Fruit fly (Drosophila melanogaster) whole organism, embryonic: ENCODE data around the gene Rabex-5.

Experiments
- C15 ChIP-seq: fragments of 200-800 bp; sonication (Bioruptor generic); IDR thresholded peaks from 3 replicates; pipeline ENCODE4 v1.3.6; 2022; ENCODE audit warnings: missing biosample characterization, missing genetic modification characterization
- CG10565 ChIP-seq: fragments of 200-800 bp; sonication (Bioruptor generic); optimal IDR thresholded peaks from 3 replicates; lab custom pipeline; 2016; ENCODE audit warnings: missing biosample characterization, mild to moderate bottlenecking, missing genetic modification characterization
- CG11085 ChIP-seq: fragments of 200-800 bp; sonication (Bioruptor generic); IDR thresholded peaks from 2 replicates; pipeline ENCODE4 v1.3.6; 2022; ENCODE audit warnings: missing biosample characterization, missing genetic modification characterization
- CG13894 ChIP-seq: fragments of 200-800 bp; sonication (Bioruptor generic); optimal IDR thresholded peaks from 3 replicates; lab custom pipeline; 2018; ENCODE audit warnings: missing biosample characterization, mild to moderate bottlenecking, missing genetic modification characterization, moderate library complexity
- CG16779 ChIP-seq: fragments of 200-800 bp; sonication (Bioruptor generic); IDR thresholded peaks from 2 replicates; pipeline ENCODE4 v1.3.6; 2022; ENCODE audit warnings: missing biosample characterization, missing genetic modification characterization
- CG16815 ChIP-seq: fragments of 200-800 bp; sonication (Bioruptor generic); optimal IDR thresholded peaks from 3 replicates; lab custom pipeline; 2017; ENCODE audit warnings: missing biosample characterization, mild to moderate bottlenecking, missing genetic modification characterization
- CG1832 ChIP-seq: fragments of 200-800 bp; sonication (Bioruptor generic); optimal IDR thresholded peaks from 2 replicates; lab custom pipeline; 2017; ENCODE audit warnings: missing biosample characterization, mild to moderate bottlenecking, missing genetic modification characterization, inconsistent platforms
- CG18619 ChIP-seq: fragments of 200-800 bp; sonication (Bioruptor generic); optimal IDR thresholded peaks from 3 replicates; lab custom pipeline; 2017; ENCODE audit warnings: missing biosample characterization, mild to moderate bottlenecking, missing genetic modification characterization
- CG2120 ChIP-seq: fragments of 200-800 bp; sonication (Bioruptor generic); optimal IDR thresholded peaks from 3 replicates; lab custom pipeline; 2016; ENCODE audit warnings: missing biosample characterization, missing genetic modification characterization
- CG30431 ChIP-seq: fragments of 200-800 bp; sonication (Bioruptor generic); optimal IDR thresholded peaks from 2 replicates; lab custom pipeline; 2017; ENCODE audit warnings: missing biosample characterization, missing genetic modification characterization
- CG3281 ChIP-seq: fragments of 200-800 bp; sonication (Bioruptor generic); optimal IDR thresholded peaks from 3 replicates; lab custom pipeline; 2017; ENCODE audit warnings: missing biosample characterization, mild to moderate bottlenecking, missing genetic modification characterization
- CG4328 ChIP-seq: fragments of 200-800 bp; sonication (Bioruptor generic); optimal IDR thresholded peaks from 3 replicates; lab custom pipeline; 2017; ENCODE audit warnings: missing biosample characterization, missing genetic modification reagents, missing genetic modification characterization
- CG4404 ChIP-seq: fragments of 200-800 bp; sonication (Bioruptor generic); IDR thresholded peaks from 2 replicates; pipeline ENCODE4 v1.3.6; 2022; ENCODE audit warnings: missing biosample characterization, missing genetic modification characterization
- CG8290 ChIP-seq, 3 experiments: fragments of 200-800 bp; sonication (Bioruptor generic); optimal IDR thresholded peaks; 2 replicates each; lab custom pipeline; 2016 to 2019; ENCODE audit warnings: missing biosample characterization in 3 of 3, missing genetic modification characterization in 3 of 3, mild to moderate bottlenecking in 2 of 3, moderate library complexity in 1 of 3
- CHES-1-like ChIP-seq: fragments of 200-800 bp; sonication (Bioruptor generic); optimal IDR thresholded peaks from 2 replicates; lab custom pipeline; 2016; ENCODE audit warnings: missing biosample characterization, missing genetic modification characterization
- CoRest ChIP-seq: fragments of 200-800 bp; sonication (Bioruptor generic); optimal IDR thresholded peaks from 3 replicates; lab custom pipeline; 2018; ENCODE audit warnings: missing biosample characterization, mild to moderate bottlenecking, missing genetic modification characterization, moderate library complexity
- Dip2 ChIP-seq: fragments of 200-800 bp; sonication (Bioruptor generic); IDR thresholded peaks from 2 replicates; pipeline ENCODE4 v1.3.6; 2022; ENCODE audit warnings: missing biosample characterization, missing genetic modification characterization
- Drgx ChIP-seq: fragments of 200-800 bp; sonication (Bioruptor generic); IDR thresholded peaks from 2 replicates; pipeline ENCODE4 v1.3.6; 2022; ENCODE audit warnings: missing biosample characterization, missing genetic modification characterization
- H15 ChIP-seq: fragments of 200-800 bp; sonication (Bioruptor generic); IDR thresholded peaks from 3 replicates; pipeline ENCODE4 v1.3.6; 2022; ENCODE audit warnings: missing biosample characterization, missing genetic modification characterization
- HLH54F ChIP-seq: fragments of 200-800 bp; sonication (Bioruptor generic); optimal IDR thresholded peaks from 3 replicates; lab custom pipeline; 2016; ENCODE audit warnings: missing biosample characterization, missing genetic modification characterization
- Hr51 ChIP-seq, 2 experiments: fragments of 200-800 bp; sonication (Bioruptor generic); optimal IDR thresholded peaks; 2 replicates in 1 of 2; 3 replicates in 1 of 2; lab custom pipeline; 2016 to 2018; ENCODE audit warnings: missing biosample characterization in 2 of 2, missing genetic modification characterization in 2 of 2, mild to moderate bottlenecking in 1 of 2, moderate library complexity in 1 of 2
- Hr78 ChIP-seq, 2 experiments: fragments of 200-800 bp in 1 of 2; fragments of >200 bp in 1 of 2; sonication (Bioruptor generic) in 1 of 2; optimal IDR thresholded peaks; 2 replicates each; lab custom pipeline; 2017 to 2019; ENCODE audit warnings: missing biosample characterization in 2 of 2, missing genetic modification characterization in 2 of 2, mild to moderate bottlenecking in 1 of 2, moderate library complexity in 1 of 2
- Pdp1 ChIP-seq, 2 experiments: fragments of 200-800 bp; sonication (Bioruptor generic); optimal IDR thresholded peaks; 3 replicates each; lab custom pipeline; 2016; ENCODE audit warnings: missing biosample characterization in 2 of 2, missing genetic modification characterization in 2 of 2, mild to moderate bottlenecking in 1 of 2, moderate library complexity in 1 of 2
- Ravus ChIP-seq: fragments of 200-800 bp; sonication (Bioruptor generic); IDR thresholded peaks from 2 replicates; pipeline ENCODE4 v1.3.6; 2022; ENCODE audit warnings: missing biosample characterization, missing genetic modification characterization
- Vsx1 ChIP-seq: fragments of 200-800 bp; sonication (Bioruptor generic); optimal IDR thresholded peaks from 2 replicates; lab custom pipeline; 2017; ENCODE audit warnings: missing biosample characterization, mild to moderate bottlenecking, missing genetic modification characterization, missing genetic modification reagents
- Xrp1 ChIP-seq: fragments of 200-800 bp; sonication (Bioruptor generic); IDR thresholded peaks from 2 replicates; pipeline ENCODE4 v1.3.6; 2022; ENCODE audit warnings: missing biosample characterization, missing genetic modification characterization
- ac ChIP-seq: fragments of 200-800 bp; sonication (Bioruptor generic); optimal IDR thresholded peaks from 3 replicates; lab custom pipeline; 2017; ENCODE audit warnings: missing biosample characterization, mild to moderate bottlenecking, missing genetic modification characterization
- chinmo ChIP-seq: fragments of 200-800 bp; sonication (Bioruptor generic); IDR thresholded peaks from 4 replicates; pipeline ENCODE4 v1.3.6; 2022; ENCODE audit warnings: missing biosample characterization, missing genetic modification characterization; ENCODE audit not compliant: partially characterized antibody
- corto ChIP-seq: fragments of 200-800 bp; sonication (Bioruptor generic); optimal IDR thresholded peaks from 2 replicates; lab custom pipeline; 2016; ENCODE audit warnings: missing biosample characterization, mild to moderate bottlenecking, missing genetic modification characterization, moderate library complexity
- crol ChIP-seq: fragments of 200-800 bp; sonication (Bioruptor generic); IDR thresholded peaks from 2 replicates; pipeline ENCODE4 v1.3.6; 2022; ENCODE audit warnings: missing biosample characterization, missing genetic modification characterization
- fd64A ChIP-seq: fragments of 200-800 bp; sonication (Bioruptor generic); optimal IDR thresholded peaks from 3 replicates; lab custom pipeline; 2018; ENCODE audit warnings: missing biosample characterization, mild to moderate bottlenecking, missing genetic modification characterization
- gcm2 ChIP-seq: fragments of 200-800 bp; sonication (Bioruptor generic); optimal IDR thresholded peaks from 2 replicates; lab custom pipeline; 2016; ENCODE audit warnings: missing biosample characterization, missing genetic modification characterization
- hbn ChIP-seq: fragments of 200-800 bp; sonication (Bioruptor generic); IDR thresholded peaks from 2 replicates; pipeline ENCODE4 v1.3.6; 2022; ENCODE audit warnings: missing biosample characterization, missing genetic modification characterization; ENCODE audit not compliant: partially characterized antibody
- her ChIP-seq: fragments of 200-800 bp; sonication (Bioruptor generic); optimal IDR thresholded peaks from 2 replicates; lab custom pipeline; 2016; ENCODE audit warnings: missing biosample characterization, missing genetic modification characterization
- lilli ChIP-seq: fragments of 200-800 bp; sonication (Bioruptor generic); optimal IDR thresholded peaks from 3 replicates; lab custom pipeline; 2016; ENCODE audit warnings: missing biosample characterization, missing genetic modification characterization
- lola ChIP-seq, 3 experiments: fragments of >200 bp in 2 of 3; fragments of 200-800 bp in 1 of 3; sonication (Bioruptor generic) in 1 of 3; optimal IDR thresholded peaks; 2 replicates each; lab custom pipeline; 2017 to 2019; ENCODE audit warnings: missing biosample characterization in 3 of 3, missing genetic modification characterization in 3 of 3, mild to moderate bottlenecking in 1 of 3, moderate library complexity in 1 of 3
- nerfin-2 ChIP-seq: fragments of 200-800 bp; sonication (Bioruptor generic); IDR thresholded peaks from 2 replicates; pipeline ENCODE4 v1.3.6; 2022; ENCODE audit warnings: missing biosample characterization, missing genetic modification characterization; ENCODE audit not compliant: partially characterized antibody
- otp ChIP-seq: fragments of 200-800 bp; sonication (Bioruptor generic); IDR thresholded peaks from 3 replicates; pipeline ENCODE4, ENCODE4 v1.3.6; 2022; ENCODE audit warnings: missing biosample characterization, missing genetic modification characterization
- ranshi ChIP-seq: fragments of 200-800 bp; sonication (Bioruptor generic); IDR thresholded peaks from 2 replicates; pipeline ENCODE4 v1.3.6; 2022; ENCODE audit warnings: missing biosample characterization, missing genetic modification characterization
- repo ChIP-seq: fragments of 200-800 bp; sonication (Bioruptor generic); optimal IDR thresholded peaks from 2 replicates; lab custom pipeline; 2016; ENCODE audit warnings: missing biosample characterization, missing genetic modification characterization
- rib ChIP-seq: fragments of 200-800 bp; sonication (Bioruptor generic); IDR thresholded peaks from 2 replicates; pipeline ENCODE4 v1.3.6; 2022; ENCODE audit warnings: missing biosample characterization, missing genetic modification characterization
- scrt ChIP-seq: fragments of 200-800 bp; sonication (Bioruptor generic); optimal IDR thresholded peaks from 2 replicates; lab custom pipeline; 2018; ENCODE audit warnings: missing biosample characterization, mild to moderate bottlenecking, missing genetic modification characterization, moderate library complexity
- slp2 ChIP-seq: fragments of 200-800 bp; sonication (Bioruptor generic); optimal IDR thresholded peaks from 2 replicates; lab custom pipeline; 2016; ENCODE audit warnings: missing biosample characterization, missing genetic modification characterization
- ssp ChIP-seq: fragments of 200-800 bp; sonication (Bioruptor generic); IDR thresholded peaks from 2 replicates; pipeline ENCODE4 v1.3.6; 2022; ENCODE audit warnings: missing biosample characterization, missing genetic modification characterization
- trh ChIP-seq: fragments of 200-800 bp; sonication (Bioruptor generic); optimal IDR thresholded peaks from 2 replicates; lab custom pipeline; 2016; ENCODE audit warnings: missing biosample characterization, missing genetic modification characterization
- zen2 ChIP-seq: fragments of 200-800 bp; sonication (Bioruptor generic); IDR thresholded peaks from 3 replicates; pipeline ENCODE4 v1.3.6; 2022; ENCODE audit warnings: missing biosample characterization, missing genetic modification characterization; ENCODE audit not compliant: partially characterized antibody
- zfh1 ChIP-seq: fragments of 200-800 bp; sonication (Bioruptor generic); IDR thresholded peaks from 3 replicates; pipeline ENCODE4 v1.3.6; 2022; ENCODE audit warnings: missing biosample characterization, missing genetic modification characterization

Rabex-5 gene

DNA sequence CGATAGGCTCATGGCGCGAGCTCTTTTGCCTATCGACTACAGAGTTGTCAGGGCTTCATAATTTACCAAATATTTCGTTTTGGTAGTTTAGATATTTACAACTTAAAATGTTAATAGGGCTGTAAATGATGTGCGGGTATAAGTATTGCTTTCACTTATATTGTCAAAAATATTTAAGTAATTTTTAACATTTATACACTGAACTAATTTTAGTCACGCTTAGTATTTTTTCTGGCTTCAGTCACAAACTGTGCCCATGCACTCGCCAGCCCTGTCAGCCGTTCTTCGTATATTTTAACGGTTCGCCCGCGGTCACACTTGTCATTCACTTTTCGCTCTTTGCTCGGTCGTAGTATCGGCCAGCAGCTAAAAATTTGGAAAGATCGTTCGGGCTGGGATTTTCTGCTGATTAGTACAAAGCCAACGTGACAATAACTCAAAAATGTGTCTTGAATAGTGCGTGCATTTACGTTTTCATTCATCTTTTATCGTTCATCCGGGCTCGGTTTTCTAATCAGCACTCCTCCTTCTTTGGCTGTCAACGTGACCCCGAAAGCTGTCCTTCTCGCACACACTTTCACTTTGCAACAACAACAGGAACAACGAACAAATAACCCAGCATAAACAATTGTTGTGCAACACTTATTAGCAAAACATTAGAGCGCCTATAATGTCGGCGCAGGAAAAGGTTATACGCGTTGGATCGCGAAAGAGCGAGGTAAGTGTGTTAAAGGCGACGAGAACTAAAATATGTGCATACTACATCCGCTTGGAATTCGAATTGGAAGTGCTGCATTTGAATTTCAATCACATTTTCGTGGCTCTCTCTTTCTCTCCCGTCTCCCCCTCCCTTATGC lies 39.1 kb downstream of the Rabex-5 start, which contains the start of the genes Hmbs and CG2211 (continued):
- TF ChIP-seq her (GFP tag; lab: Kevin White, UChicago) (peak; percentile 4), fd64A (GFP tag; lab: Kevin White, UChicago) (no peak), slp2 (GFP tag; lab: Kevin White, UChicago) (peak; percentile 86), zfh1 (GFP tag; lab: Robert Waterston, UW) (peak; percentile 90), Hr51 (GFP tag; optimal IDR thresholded peaks at IDR 0.05; lab: Kevin White, UChicago) (peak; percentile 85 to 89), gcm2 (GFP tag; lab: Kevin White, UChicago) (peak; percentile 66), repo (GFP tag; lab: Kevin White, UChicago) (peak; percentile 74), CG16815 (GFP tag; lab: Kevin White, UChicago) (peak; percentile 71), H15 (GFP tag; lab: Robert Waterston, UW) (peak; percentile 78), Dip2 (GFP tag; lab: Robert Waterston, UW) (no peak), nerfin-2 (GFP tag; lab: Robert Waterston, UW) (no peak), zen2 (GFP tag; lab: Robert Waterston, UW) (no peak), CHES-1-like (peak; percentile 86), CG3281 (peak; percentile 86), Hr78 (GFP tag; optimal IDR thresholded peaks at IDR 0.05; lab: Kevin White, UChicago) (peak in 1 of 2 experiments; percentile 90), CG1832 (GFP tag; lab: Kevin White, UChicago) (no peak), crol (GFP tag; lab: Robert Waterston, UW) (peak; percentile 33; the same call in 1 of the 2 replicates), scrt (GFP tag; lab: Kevin White, UChicago) (peak; percentile 72), CG2120 (GFP tag; lab: Kevin White, UChicago) (peak; percentile 94), lilli (GFP tag; lab: Kevin White, UChicago) (peak; percentile 95), Xrp1 (GFP tag; lab: Robert Waterston, UW) (peak; percentile 89), ranshi (GFP tag; lab: Robert Waterston, UW) (peak; percentile 84), Ravus (GFP tag; lab: Robert Waterston, UW) (peak; percentile 36; the same call in 1 of the 2 replicates), lola (GFP tag; optimal IDR thresholded peaks at IDR 0.05; lab: Kevin White, UChicago) (peak in 1 of 3 experiments; percentile 84), trh (peak; percentile 83), CG16779 (GFP tag; lab: Robert Waterston, UW) (peak; percentile 71), CG11085 (GFP tag; lab: Robert Waterston, UW) (peak; percentile 80), CG8290 (GFP tag; optimal IDR thresholded peaks at IDR 0.05; lab: Kevin White, UChicago) (peak; percentile 70), CG8290 (tag; optimal IDR thresholded peaks at IDR 0.05; lab: Kevin White, UChicago) (peak; percentile 58 to 88), Pdp1 (GFP tag; optimal IDR thresholded peaks at IDR 0.05; lab: Kevin White, UChicago) (peak in 1 of 2 experiments; percentile 88), ssp (peak; percentile 84), CG4404 (GFP tag; lab: Robert Waterston, UW) (peak; percentile 78), Drgx (GFP tag; lab: Robert Waterston, UW) (peak; percentile 79), CG30431 (GFP tag; lab: Kevin White, UChicago) (peak; percentile 61), otp (GFP tag; lab: Robert Waterston, UW) (peak; percentile 71; the same call in 2 of the 3 replicates), CoRest (tag; lab: Kevin White, UChicago) (peak; percentile 88), CG18619 (GFP tag; lab: Kevin White, UChicago) (peak; percentile 68), corto (GFP tag; lab: Kevin White, UChicago) (no peak), chinmo (GFP tag; lab: Robert Waterston, UW) (0 out of 4 replicates have a peak, but pooled peaks have one; percentile 39), CG10565 (peak; percentile 73), HLH54F (peak; percentile 93), hbn (GFP tag; lab: Robert Waterston, UW) (no peak; the same call in 1 of the 2 replicates), CG13894 (peak; percentile 92), ac (GFP tag; lab: Kevin White, UChicago) (no peak), CG4328 (GFP tag; lab: Kevin White, UChicago) (peak; percentile 88), C15 (GFP tag; lab: Robert Waterston, UW) (peak; percentile 72; the same call in 1 of the 3 replicates), Vsx1 (GFP tag; lab: Kevin White, UChicago) (peak; percentile 23), rib (peak; percentile 60; the same call in 1 of the 2 replicates)
